Worm (Caenorhabditis elegans) whole organism, young adult: ENCODE data around the gene wago-5.

Experiments used
- B0261.1 ChIP-seq: sonication (generic microtip); optimal IDR thresholded peaks from 2 replicates; lab custom pipeline; 2016; ENCODE audit warnings: mild to moderate bottlenecking, missing genetic modification characterization, moderate library complexity, missing compliant biosample characterization
- D2030.7 ChIP-seq: fragments of 200-800 bp; sonication (Bioruptor generic); IDR thresholded peaks from 2 replicates; pipeline ENCODE4 v1.3.6; 2022; ENCODE audit warnings: missing genetic modification reagents, missing genetic modification characterization, missing compliant biosample characterization
- F10E7.11 ChIP-seq: sonication (generic microtip); optimal IDR thresholded peaks from 2 replicates; lab custom pipeline; 2017; ENCODE audit warnings: mild to moderate bottlenecking, missing genetic modification characterization, moderate library complexity, missing compliant biosample characterization
- F23B12.7 ChIP-seq: sonication (generic microtip); optimal IDR thresholded peaks from 2 replicates; lab custom pipeline; 2017; ENCODE audit warnings: missing genetic modification characterization, mild to moderate bottlenecking, missing compliant biosample characterization, antibody characterized with exemption, moderate library complexity; ENCODE audit not compliant: insufficient read depth
- F37B4.10 ChIP-seq: fragments of 200-800 bp; sonication (Bioruptor generic); IDR thresholded peaks from 2 replicates; pipeline ENCODE4 v1.3.6; 2022; ENCODE audit warnings: missing genetic modification characterization, missing compliant biosample characterization
- F49E8.2 ChIP-seq: sonication (generic microtip); optimal IDR thresholded peaks from 3 replicates; lab custom pipeline; 2017; ENCODE audit warnings: missing genetic modification characterization, mild to moderate bottlenecking, missing compliant biosample characterization, antibody characterized with exemption, moderate library complexity; ENCODE audit not compliant: insufficient read depth
- F52B5.7 ChIP-seq: sonication (generic microtip); optimal IDR thresholded peaks from 2 replicates; lab custom pipeline; 2016; ENCODE audit warnings: mild to moderate bottlenecking, missing genetic modification characterization, missing compliant biosample characterization
- F57A8.1 ChIP-seq: fragments of 200-800 bp; sonication (Bioruptor generic); optimal IDR thresholded peaks from 2 replicates; lab custom pipeline; 2018; ENCODE audit warnings: mild to moderate bottlenecking, missing genetic modification characterization, moderate library complexity, missing compliant biosample characterization
- K11D2.4 ChIP-seq: fragments of 200-800 bp; sonication (Bioruptor generic); IDR thresholded peaks from 2 replicates; pipeline ENCODE4 v1.3.6; 2022; ENCODE audit warnings: missing genetic modification reagents, missing genetic modification characterization, missing compliant biosample characterization
- T26A5.8 ChIP-seq: sonication (generic microtip); optimal IDR thresholded peaks from 2 replicates; lab custom pipeline; 2016; ENCODE audit warnings: missing genetic modification characterization, missing compliant biosample characterization
- Y53G8AR.9 ChIP-seq: fragments of 200-800 bp; sonication (Bioruptor generic); conservative IDR thresholded peaks from 2 replicates; pipeline ENCODE4 v1.3.6; 2022; ENCODE audit warnings: missing genetic modification reagents, missing genetic modification characterization, missing compliant biosample characterization
- ama-1 ChIP-seq, 3 experiments: fragments of 150-350 bp in 1 of 3; sonication (generic microtip) in 2 of 3; optimal IDR thresholded peaks; 2 replicates each; lab custom pipeline; 2014 to 2018; ENCODE audit warnings: missing biosample characterization in 2 of 3, missing genetic modification characterization in 2 of 3, missing genetic modification reagents in 2 of 3
- attf-6 ChIP-seq: fragments of 200-800 bp; sonication (Bioruptor generic); IDR thresholded peaks from 2 replicates; pipeline ENCODE4 v1.3.6; 2022; ENCODE audit warnings: missing genetic modification reagents, missing genetic modification characterization, missing compliant biosample characterization
- ceh-91 ChIP-seq: fragments of 200-800 bp; sonication (Bioruptor generic); IDR thresholded peaks from 2 replicates; pipeline ENCODE4 v1.3.6; 2022; ENCODE audit warnings: missing genetic modification reagents, missing genetic modification characterization, missing compliant biosample characterization
- dox-1 ChIP-seq: fragments of 200-800 bp; sonication (Bioruptor generic); IDR thresholded peaks from 2 replicates; pipeline ENCODE4 v1.3.6; 2022; ENCODE audit warnings: missing genetic modification reagents, missing genetic modification characterization, missing compliant biosample characterization
- dpl-1 ChIP-seq: fragments of 150-350 bp; optimal IDR thresholded peaks from 2 replicates; lab custom pipeline; 2014; ENCODE audit warnings: missing biosample characterization, missing genetic modification reagents, missing genetic modification characterization
- egl-18 ChIP-seq: fragments of 200-800 bp; sonication (Bioruptor generic); IDR thresholded peaks from 2 replicates; pipeline ENCODE4 v1.3.6; 2022; ENCODE audit warnings: missing genetic modification reagents, missing genetic modification characterization, missing compliant biosample characterization
- egl-44 ChIP-seq: fragments of 200-800 bp; sonication (Bioruptor generic); IDR thresholded peaks from 2 replicates; pipeline ENCODE4 v1.3.6; 2022; ENCODE audit warnings: missing genetic modification reagents, missing genetic modification characterization, missing compliant biosample characterization
- ekl-4 ChIP-seq: fragments of 200-800 bp; sonication (Bioruptor generic); IDR thresholded peaks from 2 replicates; pipeline ENCODE4 v1.3.6; 2022; ENCODE audit warnings: missing genetic modification reagents, missing genetic modification characterization, missing compliant biosample characterization
- him-1 ChIP-seq: sonication (generic microtip); optimal IDR thresholded peaks from 2 replicates; lab custom pipeline; 2016; ENCODE audit warnings: missing genotype, missing genetic modification reagents, missing genetic modification characterization, missing compliant biosample characterization
- hlh-12 ChIP-seq: sonication (generic microtip); optimal IDR thresholded peaks from 2 replicates; lab custom pipeline; 2016; ENCODE audit warnings: missing genetic modification characterization, missing compliant biosample characterization
- hmg-20 ChIP-seq: fragments of 200-800 bp; sonication (Bioruptor generic); IDR thresholded peaks from 2 replicates; pipeline ENCODE4 v1.3.6; 2022; ENCODE audit warnings: missing genetic modification reagents, missing genetic modification characterization, missing compliant biosample characterization
- hrde-1 ChIP-seq: sonication (generic microtip); optimal IDR thresholded peaks from 2 replicates; lab custom pipeline; 2016; ENCODE audit warnings: missing genetic modification characterization, mild to moderate bottlenecking, missing compliant biosample characterization, moderate library complexity, missing genotype, missing genetic modification reagents, borderline replicate concordance
- let-607 ChIP-seq, 2 experiments: fragments of 200-800 bp in 1 of 2; sonication (Bioruptor generic) in 1 of 2; sonication (generic microtip) in 1 of 2; optimal IDR thresholded peaks; 2 replicates each; lab custom pipeline; 2016 to 2018; ENCODE audit warnings: mild to moderate bottlenecking in 2 of 2, missing compliant biosample characterization in 2 of 2, missing genetic modification characterization in 2 of 2, moderate library complexity in 2 of 2, missing genotype in 1 of 2
- lin-54 ChIP-seq: fragments of 200-800 bp; sonication (Bioruptor generic); optimal IDR thresholded peaks from 2 replicates; lab custom pipeline; 2018; ENCODE audit warnings: mild to moderate bottlenecking, missing genetic modification characterization, missing compliant biosample characterization
- lir-1 ChIP-seq: fragments of 200-800 bp; sonication (Bioruptor generic); conservative IDR thresholded peaks from 2 replicates; pipeline ENCODE4 v1.3.6; 2022; ENCODE audit warnings: missing genetic modification reagents, missing genetic modification characterization, missing compliant biosample characterization
- madf-10 ChIP-seq: sonication (generic microtip); optimal IDR thresholded peaks from 2 replicates; lab custom pipeline; 2016; ENCODE audit warnings: mild to moderate bottlenecking, missing genetic modification characterization, missing compliant biosample characterization
- madf-3 ChIP-seq: fragments of 200-800 bp; sonication (Bioruptor generic); IDR thresholded peaks from 2 replicates; pipeline ENCODE4 v1.3.6; 2022; ENCODE audit warnings: missing genetic modification reagents, missing genetic modification characterization, missing compliant biosample characterization
- madf-6 ChIP-seq: fragments of 200-800 bp; sonication (Bioruptor generic); IDR thresholded peaks from 2 replicates; pipeline ENCODE4 v1.3.6; 2022; ENCODE audit warnings: missing genetic modification reagents, missing genetic modification characterization, missing compliant biosample characterization
- mcd-1 ChIP-seq: fragments of 200-800 bp; sonication (Bioruptor generic); IDR thresholded peaks from 2 replicates; pipeline ENCODE4 v1.3.6; 2022; ENCODE audit warnings: missing genetic modification reagents, missing genetic modification characterization, missing compliant biosample characterization
- mes-4 ChIP-seq: sonication (generic microtip); optimal IDR thresholded peaks from 2 replicates; lab custom pipeline; 2016; ENCODE audit warnings: missing genotype, missing genetic modification characterization, missing compliant biosample characterization
- nfyb-1 ChIP-seq: fragments of 200-800 bp; sonication (Bioruptor generic); IDR thresholded peaks from 2 replicates; pipeline ENCODE4 v1.3.6; 2022; ENCODE audit warnings: missing genetic modification reagents, missing genetic modification characterization, missing compliant biosample characterization
- nhr-120 ChIP-seq: fragments of 200-800 bp; sonication (Bioruptor generic); IDR thresholded peaks from 2 replicates; pipeline ENCODE4 v1.3.6; 2022; ENCODE audit warnings: missing genetic modification characterization, missing compliant biosample characterization
- nhr-80 ChIP-seq: sonication (generic microtip); optimal IDR thresholded peaks from 2 replicates; lab custom pipeline; 2016; ENCODE audit warnings: missing genetic modification characterization, missing compliant biosample characterization
- rpc-1 ChIP-seq, 2 experiments: fragments of 150-350 bp in 1 of 2; sonication (generic microtip) in 1 of 2; optimal IDR thresholded peaks; 2 replicates each; lab custom pipeline; 2014 to 2018; ENCODE audit warnings: missing biosample characterization in 1 of 2, missing genetic modification characterization in 1 of 2, missing genetic modification reagents in 1 of 2, missing genotype in 1 of 2
- sdz-38 ChIP-seq: sonication (generic microtip); optimal IDR thresholded peaks from 2 replicates; lab custom pipeline; 2016; ENCODE audit warnings: missing genotype, missing genetic modification characterization, missing compliant biosample characterization
- sptf-2 ChIP-seq: fragments of 200-800 bp; sonication (Bioruptor generic); optimal IDR thresholded peaks from 2 replicates; lab custom pipeline; 2018; ENCODE audit warnings: mild to moderate bottlenecking, missing genetic modification characterization, missing compliant biosample characterization
- xnd-1 ChIP-seq: sonication (generic microtip); optimal IDR thresholded peaks from 2 replicates; lab custom pipeline; 2016; ENCODE audit warnings: missing genotype, missing genetic modification reagents, missing genetic modification characterization, missing compliant biosample characterization
- zfh-2 ChIP-seq: fragments of 200-800 bp; sonication (Bioruptor generic); conservative IDR thresholded peaks from 2 replicates; pipeline ENCODE4 v1.3.6; 2022; ENCODE audit warnings: missing genetic modification reagents, missing genetic modification characterization, missing compliant biosample characterization
- zim-3 ChIP-seq: sonication (generic microtip); optimal IDR thresholded peaks from 2 replicates; lab custom pipeline; 2017; ENCODE audit warnings: mild to moderate bottlenecking, missing genetic modification characterization, moderate library complexity, missing compliant biosample characterization
- ztf-18 ChIP-seq: sonication (generic microtip); optimal IDR thresholded peaks from 2 replicates; lab custom pipeline; 2016; ENCODE audit warnings: missing genotype, mild to moderate bottlenecking, missing genetic modification characterization, missing compliant biosample characterization
- ztf-22 ChIP-seq: fragments of 200-800 bp; sonication (Bioruptor generic); optimal IDR thresholded peaks from 2 replicates; lab custom pipeline; 2018; ENCODE audit warnings: mild to moderate bottlenecking, missing genetic modification characterization, moderate library complexity, missing compliant biosample characterization
- ztf-26 ChIP-seq: sonication (generic microtip); optimal IDR thresholded peaks from 2 replicates; lab custom pipeline; 2017; ENCODE audit warnings: missing genetic modification characterization, missing compliant biosample characterization
- ztf-28 ChIP-seq: fragments of 200-800 bp; sonication (Bioruptor generic); IDR thresholded peaks from 2 replicates; pipeline ENCODE4 v1.3.6; 2022; ENCODE audit warnings: missing genetic modification reagents, missing genetic modification characterization, missing compliant biosample characterization
- ztf-3 ChIP-seq: fragments of 200-800 bp; sonication (Bioruptor generic); optimal IDR thresholded peaks from 2 replicates; lab custom pipeline; 2018; ENCODE audit warnings: mild to moderate bottlenecking, missing genetic modification characterization, missing compliant biosample characterization

The wago-5 gene

DNA sequence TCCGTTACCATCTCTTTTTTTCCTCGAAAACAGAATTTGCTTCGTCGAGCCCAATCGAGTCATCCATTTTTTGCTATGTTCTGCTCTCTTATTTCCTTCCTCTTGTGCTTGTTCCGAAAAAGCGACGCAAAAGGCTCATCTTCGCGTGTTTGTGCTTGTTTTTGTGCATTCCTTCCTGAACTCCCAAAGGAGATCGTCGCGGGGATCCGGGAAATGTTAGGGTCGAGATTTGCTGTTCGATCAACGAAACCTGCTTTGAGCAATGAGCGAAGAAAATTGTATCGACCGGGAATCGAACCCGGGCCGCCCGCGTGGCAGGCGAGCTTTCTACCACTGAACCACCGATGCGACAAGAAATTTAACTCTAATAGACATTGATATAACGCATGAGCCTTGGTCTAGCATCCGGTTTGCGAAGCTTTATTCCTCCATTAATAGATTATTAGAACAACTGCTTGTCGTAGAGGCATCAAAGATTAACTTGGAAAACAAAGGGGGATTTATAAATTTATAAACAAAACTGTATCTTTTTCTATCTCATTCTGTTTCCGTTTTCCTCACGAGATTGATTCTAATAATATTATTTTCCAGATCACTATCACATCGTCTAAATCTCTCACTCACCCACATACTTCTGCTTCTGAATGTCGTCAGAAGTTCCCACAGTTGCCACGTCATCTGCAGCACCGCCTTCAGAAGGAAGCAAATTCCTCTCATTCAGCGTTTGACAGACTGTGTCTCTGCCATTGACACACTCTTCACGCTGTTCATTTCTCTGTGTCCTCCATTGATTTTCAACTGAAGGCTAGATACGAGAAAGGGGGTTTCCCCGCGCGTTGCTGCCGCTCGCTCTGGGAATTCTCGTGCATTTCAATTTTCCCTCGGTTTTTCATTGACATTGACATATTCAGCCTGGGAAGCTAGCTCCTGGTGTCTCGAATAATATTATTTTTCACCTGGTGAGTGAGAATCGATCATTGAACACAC is 33.1 kb downstream of the wago-5 start, which contains the start of gene K05F1.6 (continued):
- TF ChIP-seq ekl-4 (GFP tag; lab: Robert Waterston, UW) (peak; percentile 67; the same call in 1 of the 2 replicates), hrde-1 (tag; lab: Kevin White, UChicago) (peak; percentile 90), egl-44 (GFP tag; lab: Robert Waterston, UW) (peak; percentile 85), F52B5.7 (tag; lab: Kevin White, UChicago) (peak; percentile 90), madf-6 (GFP tag; lab: Robert Waterston, UW) (peak; percentile 69), D2030.7 (GFP tag; lab: Robert Waterston, UW) (peak; percentile 89), dox-1 (GFP tag; lab: Robert Waterston, UW) (peak; percentile 89), T26A5.8 (tag; lab: Kevin White, UChicago) (peak; percentile 83), sptf-2 (GFP tag; lab: Kevin White, UChicago) (peak; percentile 80), rpc-1 (optimal IDR thresholded peaks at IDR 0.05; lab: Kevin White, UChicago) (peak; percentile 90), rpc-1 (tag; optimal IDR thresholded peaks at IDR 0.05; lab: Kevin White, UChicago) (peak; percentile 89), K11D2.4 (no peak), Y53G8AR.9 (GFP tag; lab: Robert Waterston, UW) (peak; percentile 77; the same call in 1 of the 2 replicates), ztf-22 (GFP tag; lab: Kevin White, UChicago) (peak; percentile 12), ztf-26 (tag; lab: Kevin White, UChicago) (peak; percentile 63), ztf-18 (tag; lab: Kevin White, UChicago) (peak; percentile 81), ceh-91 (peak; percentile 57), madf-10 (peak; percentile 70), egl-18 (GFP tag; lab: Robert Waterston, UW) (no peak; the same call in 1 of the 2 replicates), xnd-1 (tag; lab: Kevin White, UChicago) (peak; percentile 39), ztf-3 (GFP tag; lab: Kevin White, UChicago) (no peak), nfyb-1 (GFP tag; lab: Robert Waterston, UW) (peak; percentile 88), zfh-2 (GFP tag; lab: Robert Waterston, UW) (no peak; the same call in 1 of the 2 replicates), nhr-120 (GFP tag; lab: Robert Waterston, UW) (no peak), lir-1 (GFP tag; lab: Robert Waterston, UW) (0 out of 2 replicates have a peak, but pooled peaks have one; percentile 12), mes-4 (tag; lab: Kevin White, UChicago) (peak; percentile 76), dpl-1 (GFP tag; lab: Kevin White, UChicago) (no peak), zim-3 (tag; lab: Kevin White, UChicago) (peak; percentile 94), ztf-28 (GFP tag; lab: Robert Waterston, UW) (peak; percentile 86), lin-54 (GFP tag; lab: Kevin White, UChicago) (peak; percentile 74), him-1 (tag; lab: Kevin White, UChicago) (peak; percentile 83), hlh-12 (tag; lab: Kevin White, UChicago) (peak; percentile 32), madf-3 (GFP tag; lab: Robert Waterston, UW) (0 out of 2 replicates have a peak, but pooled peaks have one; percentile 43), attf-6 (GFP tag; lab: Robert Waterston, UW) (peak; percentile 77; the same call in 1 of the 2 replicates), F37B4.10 (GFP tag; lab: Robert Waterston, UW) (no peak), ama-1 (optimal IDR thresholded peaks at IDR 0.05; lab: Kevin White, UChicago) (no peak), ama-1 (GFP tag; optimal IDR thresholded peaks at IDR 0.05; lab: Kevin White, UChicago) (peak; percentile 36 to 67), B0261.1 (tag; lab: Kevin White, UChicago) (peak; percentile 94), sdz-38 (tag; lab: Kevin White, UChicago) (no peak), nhr-80 (tag; lab: Kevin White, UChicago) (peak; percentile 81), F10E7.11 (tag; lab: Kevin White, UChicago) (peak; percentile 75), mcd-1 (GFP tag; lab: Robert Waterston, UW) (peak; percentile 72), hmg-20 (GFP tag; lab: Robert Waterston, UW) (peak; percentile 18; the same call in 1 of the 2 replicates), F23B12.7 (peak; percentile 93), F57A8.1 (GFP tag; lab: Kevin White, UChicago) (peak; percentile 30), F49E8.2 (tag; lab: Kevin White, UChicago) (peak; percentile 77), let-607 (tag; optimal IDR thresholded peaks at IDR 0.05; lab: Kevin White, UChicago) (peak; percentile 40 to 65)
